Worm (Caenorhabditis elegans) whole organism, L4/young adult: ENCODE results near the gene Y26E6A.2.

Experiments used
- W03F9.2 ChIP-seq: fragments of 150-350 bp; optimal IDR thresholded peaks from 2 replicates; lab custom pipeline; 2014; ENCODE audit warnings: missing biosample characterization, missing genetic modification characterization
- dao-5 ChIP-seq: sonication (generic microtip); optimal IDR thresholded peaks from 2 replicates; lab custom pipeline; 2016; ENCODE audit warnings: missing genotype, missing genetic modification characterization, moderate library complexity, missing compliant biosample characterization
- him-1 ChIP-seq: sonication (generic microtip); optimal IDR thresholded peaks from 2 replicates; lab custom pipeline; 2016; ENCODE audit warnings: missing genotype, missing genetic modification reagents, missing genetic modification characterization, missing compliant biosample characterization

The Y26E6A.2 gene

ce11 chrX:13914289-13914688 lies at the start of gene Y26E6A.2:
Y26E6A.2 (minus strand) TSS chrX:13914389.
- TF ChIP-seq W03F9.2 (tag; lab: Kevin White, UChicago) (no peak), dao-5 (tag; lab: Kevin White, UChicago) (no peak), him-1 (tag; lab: Kevin White, UChicago) (no peak)

ce11 chrX:13963203-13963602 lies 49.0 kb upstream of the Y26E6A.2 start, which contains the start of gene F48F7.3:
F48F7.3 (plus strand) TSS chrX:13963503.
- TF ChIP-seq W03F9.2 (tag; lab: Kevin White, UChicago) (no peak), dao-5 (tag; lab: Kevin White, UChicago) (no peak), him-1 (tag; lab: Kevin White, UChicago) (no peak)

- TF ChIP-seq him-1 (tag; lab: Kevin White, UChicago), result no peak
- TF ChIP-seq dao-5 (tag; lab: Kevin White, UChicago), result no peak
- TF ChIP-seq W03F9.2 (tag; lab: Kevin White, UChicago), result no peak
Observed at ce11 chrX:13959849-13960248, 45.7 kb upstream of the Y26E6A.2 start, which contains the start of gene syx-2. syx-2 (plus strand) TSS chrX:13960149.

ce11 chrX:13959383-13959782 lies 45.2 kb upstream of the Y26E6A.2 start:
- TF ChIP-seq dao-5 (tag; lab: Kevin White, UChicago) (no peak), him-1 (tag; lab: Kevin White, UChicago) (no peak), W03F9.2 (tag; lab: Kevin White, UChicago) (no peak)

- TF ChIP-seq W03F9.2 (tag; lab: Kevin White, UChicago) (no peak), dao-5 (tag; lab: Kevin White, UChicago) (no peak), him-1 (tag; lab: Kevin White, UChicago) (no peak)
Observed at ce11 chrX:13958451-13958850, 44.3 kb upstream of the Y26E6A.2 start.

ce11 chrX:13952347-13952746 lies 38.2 kb upstream of the Y26E6A.2 start:
- no peak for TF ChIP-seq him-1 (tag; lab: Kevin White, UChicago)
- TF ChIP-seq W03F9.2 (tag; lab: Kevin White, UChicago), result no peak
- TF ChIP-seq dao-5 (tag; lab: Kevin White, UChicago), result no peak

ce11 chrX:13950620-13951152 lies 36.5 kb upstream of the Y26E6A.2 start:
- TF ChIP-seq him-1 (tag; lab: Kevin White, UChicago) (no peak), W03F9.2 (tag; lab: Kevin White, UChicago) (peak; percentile 25)

ce11 chrX:13948810-13949209 lies 34.6 kb upstream of the Y26E6A.2 start, which contains the start of gene alg-1:
alg-1 (plus strand) TSS chrX:13949110.
- TF ChIP-seq W03F9.2 (tag; lab: Kevin White, UChicago), result no peak
- no peak for TF ChIP-seq him-1 (tag; lab: Kevin White, UChicago)
- no peak for TF ChIP-seq dao-5 (tag; lab: Kevin White, UChicago)

ce11 chrX:13948167-13948566 lies 34.0 kb upstream of the Y26E6A.2 start:
- TF ChIP-seq dao-5 (tag; lab: Kevin White, UChicago) (no peak), him-1 (tag; lab: Kevin White, UChicago) (no peak), W03F9.2 (tag; lab: Kevin White, UChicago) (no peak)

ce11 chrX:13946693-13947583 lies 32.7 kb upstream of the Y26E6A.2 start:
- TF ChIP-seq W03F9.2 (tag; lab: Kevin White, UChicago) (no peak), him-1 (tag; lab: Kevin White, UChicago) (no peak), dao-5 (tag; lab: Kevin White, UChicago) (no peak)

- TF ChIP-seq him-1 (tag; lab: Kevin White, UChicago), result peak; percentile 68
- no peak for TF ChIP-seq W03F9.2 (tag; lab: Kevin White, UChicago)
- no peak for TF ChIP-seq dao-5 (tag; lab: Kevin White, UChicago)
Observed at ce11 chrX:13945524-13945923, 31.3 kb upstream of the Y26E6A.2 start.

- TF ChIP-seq W03F9.2 (tag; lab: Kevin White, UChicago) (no peak), him-1 (tag; lab: Kevin White, UChicago) (no peak), dao-5 (tag; lab: Kevin White, UChicago) (no peak)
Observed at ce11 chrX:13945090-13945489, 30.9 kb upstream of the Y26E6A.2 start.

- TF ChIP-seq W03F9.2 (tag; lab: Kevin White, UChicago) (no peak), dao-5 (tag; lab: Kevin White, UChicago) (no peak), him-1 (tag; lab: Kevin White, UChicago) (no peak)
Observed at ce11 chrX:13944184-13944583, 30.0 kb upstream of the Y26E6A.2 start.
